Fruit fly (Drosophila melanogaster) whole organism, embryonic: ENCODE data around the gene CG11562.

ENCODE experiments used
- B-H2 ChIP-seq: fragments of 200-800 bp; sonication (Bioruptor generic); optimal IDR thresholded peaks from 2 replicates; lab custom pipeline; 2018; ENCODE audit warnings: missing biosample characterization, mild to moderate bottlenecking, missing genetic modification characterization
- Bdp1 ChIP-seq: fragments of 200-800 bp; sonication (Bioruptor generic); optimal IDR thresholded peaks from 3 replicates; lab custom pipeline; 2016; ENCODE audit warnings: missing biosample characterization, missing genetic modification characterization
- CG10462 ChIP-seq: fragments of 200-800 bp; sonication (Bioruptor generic); optimal IDR thresholded peaks from 2 replicates; lab custom pipeline; 2016; ENCODE audit warnings: missing biosample characterization, missing genetic modification characterization
- CG11093 ChIP-seq: fragments of 200-800 bp; sonication (Bioruptor generic); IDR thresholded peaks from 3 replicates; pipeline ENCODE4 v1.3.6; 2022; ENCODE audit warnings: missing biosample characterization, missing genetic modification characterization
- CG11504 ChIP-seq: fragments of 200-800 bp; sonication (Bioruptor generic); optimal IDR thresholded peaks from 3 replicates; lab custom pipeline; 2019; ENCODE audit warnings: missing biosample characterization, mild to moderate bottlenecking, missing genetic modification characterization, moderate library complexity
- CG12219 ChIP-seq: fragments of 200-800 bp; sonication (Bioruptor generic); optimal IDR thresholded peaks from 3 replicates; lab custom pipeline; 2018; ENCODE audit warnings: missing biosample characterization, mild to moderate bottlenecking, missing genetic modification characterization
- CG12659 ChIP-seq: fragments of 200-800 bp; sonication (Bioruptor generic); optimal IDR thresholded peaks from 3 replicates; lab custom pipeline; 2017; ENCODE audit warnings: mild to moderate bottlenecking, missing biosample characterization, missing genetic modification reagents, missing genetic modification characterization
- CG13424 ChIP-seq: fragments of 200-800 bp; sonication (Bioruptor generic); optimal IDR thresholded peaks from 2 replicates; lab custom pipeline; 2019; ENCODE audit warnings: missing biosample characterization, mild to moderate bottlenecking, missing genetic modification characterization, moderate library complexity
- CG13775 ChIP-seq: fragments of 200-800 bp; sonication (Bioruptor generic); optimal IDR thresholded peaks from 3 replicates; lab custom pipeline; 2017; ENCODE audit warnings: missing biosample characterization, mild to moderate bottlenecking, missing genetic modification characterization
- CG14860 ChIP-seq: fragments of 200-800 bp; sonication (Bioruptor generic); IDR thresholded peaks from 3 replicates; pipeline ENCODE4 v1.3.6; 2022; ENCODE audit warnings: missing biosample characterization, missing genetic modification characterization; ENCODE audit not compliant: partially characterized antibody
- CG15601 ChIP-seq: fragments of 200-800 bp; sonication (Bioruptor generic); optimal IDR thresholded peaks from 3 replicates; lab custom pipeline; 2019; ENCODE audit warnings: missing biosample characterization, mild to moderate bottlenecking, missing genetic modification characterization, moderate library complexity
- CG18764 ChIP-seq: fragments of 200-800 bp; sonication (Bioruptor generic); optimal IDR thresholded peaks from 3 replicates; lab custom pipeline; 2016; ENCODE audit warnings: missing biosample characterization, missing genetic modification characterization
- CG3995 ChIP-seq: fragments of 200-800 bp; sonication (Bioruptor generic); optimal IDR thresholded peaks from 3 replicates; lab custom pipeline; 2016; ENCODE audit warnings: missing biosample characterization, missing genetic modification characterization
- CG8281 ChIP-seq: fragments of 200-800 bp; sonication (Bioruptor generic); optimal IDR thresholded peaks from 2 replicates; lab custom pipeline; 2018; ENCODE audit warnings: missing biosample characterization, mild to moderate bottlenecking, missing genetic modification characterization, moderate library complexity
- D19B ChIP-seq: fragments of 200-800 bp; sonication (Bioruptor generic); optimal IDR thresholded peaks from 2 replicates; lab custom pipeline; 2017; ENCODE audit warnings: missing biosample characterization, mild to moderate bottlenecking, missing genetic modification characterization
- Doc2 ChIP-seq: fragments of 200-800 bp; sonication (Bioruptor generic); IDR thresholded peaks from 2 replicates; pipeline ENCODE4 v1.3.6; 2022; ENCODE audit warnings: missing biosample characterization, missing genetic modification characterization
- Doc3 ChIP-seq: fragments of 200-800 bp; sonication (Bioruptor generic); IDR thresholded peaks from 3 replicates; pipeline ENCODE4 v1.3.6; 2022; ENCODE audit warnings: missing biosample characterization, missing genetic modification characterization; ENCODE audit not compliant: partially characterized antibody
- Dref ChIP-seq: fragments of 200-800 bp; sonication (Bioruptor generic); IDR thresholded peaks from 2 replicates; pipeline ENCODE4 v1.3.6; 2022; ENCODE audit warnings: missing biosample characterization, missing genetic modification characterization
- Ets65A ChIP-seq: fragments of 200-800 bp; sonication (Bioruptor generic); peaks from one replicate; lab custom pipeline; 2016; ENCODE audit warnings: missing biosample characterization, missing genetic modification characterization
- HLH4C ChIP-seq: fragments of 200-800 bp; sonication (Bioruptor generic); IDR thresholded peaks from 3 replicates; pipeline ENCODE4 v1.3.6; 2022; ENCODE audit warnings: missing biosample characterization, missing genetic modification characterization; ENCODE audit not compliant: partially characterized antibody
- Hr39 ChIP-seq: fragments of >200 bp; optimal IDR thresholded peaks from 2 replicates; lab custom pipeline; 2017
- Meics ChIP-seq: fragments of 200-800 bp; sonication (Bioruptor generic); optimal IDR thresholded peaks from 2 replicates; lab custom pipeline; 2017; ENCODE audit warnings: missing biosample characterization, mild to moderate bottlenecking, missing genetic modification characterization
- Poxn ChIP-seq: fragments of 200-800 bp; sonication (Bioruptor generic); IDR thresholded peaks from 2 replicates; pipeline ENCODE4 v1.3.6; 2022; ENCODE audit warnings: missing biosample characterization, missing genetic modification characterization
- Sry-β ChIP-seq: fragments of 200-800 bp; sonication (Bioruptor generic); optimal IDR thresholded peaks from 2 replicates; lab custom pipeline; 2018; ENCODE audit warnings: missing biosample characterization, mild to moderate bottlenecking, missing genetic modification characterization, moderate library complexity
- bab2 ChIP-seq: fragments of 200-800 bp; sonication (Bioruptor generic); optimal IDR thresholded peaks from 2 replicates; lab custom pipeline; 2016; ENCODE audit warnings: missing biosample characterization, missing genetic modification characterization
- bowl ChIP-seq: fragments of 200-800 bp; sonication (Bioruptor generic); IDR thresholded peaks from 2 replicates; pipeline ENCODE4 v1.3.6; 2022; ENCODE audit warnings: missing biosample characterization, missing genetic modification characterization
- dmrt11E ChIP-seq: fragments of 200-800 bp; sonication (Bioruptor generic); optimal IDR thresholded peaks from 3 replicates; lab custom pipeline; 2018; ENCODE audit warnings: missing biosample characterization, mild to moderate bottlenecking, missing genetic modification characterization, moderate library complexity
- dpn ChIP-seq, 2 experiments: fragments of 200-800 bp; sonication (Bioruptor generic); optimal IDR thresholded peaks; 3 replicates each; lab custom pipeline; 2016; ENCODE audit warnings: missing biosample characterization in 2 of 2, missing genetic modification characterization in 2 of 2
- grau ChIP-seq: fragments of 200-800 bp; optimal IDR thresholded peaks from 3 replicates; lab custom pipeline; 2019; ENCODE audit warnings: missing biosample characterization, mild to moderate bottlenecking, missing genetic modification characterization, moderate library complexity
- gro ChIP-seq: fragments of 200-800 bp; sonication (Bioruptor generic); optimal IDR thresholded peaks from 2 replicates; lab custom pipeline; 2016; ENCODE audit warnings: missing biosample characterization, missing genetic modification characterization
- hb ChIP-seq: fragments of 200-800 bp; sonication (Bioruptor generic); IDR thresholded peaks from 3 replicates; pipeline ENCODE4 v1.3.6; 2022; ENCODE audit warnings: missing biosample characterization, missing genetic modification characterization; ENCODE audit not compliant: partially characterized antibody
- hbn ChIP-seq: fragments of 200-800 bp; sonication (Bioruptor generic); IDR thresholded peaks from 2 replicates; pipeline ENCODE4 v1.3.6; 2022; ENCODE audit warnings: missing biosample characterization, missing genetic modification characterization; ENCODE audit not compliant: partially characterized antibody
- kah ChIP-seq: fragments of 200-800 bp; sonication (Bioruptor generic); optimal IDR thresholded peaks from 2 replicates; lab custom pipeline; 2018; ENCODE audit warnings: missing biosample characterization, mild to moderate bottlenecking, missing genetic modification characterization
- klu ChIP-seq: fragments of 200-800 bp; sonication (Bioruptor generic); IDR thresholded peaks from 2 replicates; pipeline ENCODE4 v1.3.6; 2022; ENCODE audit warnings: missing biosample characterization, missing genetic modification characterization
- maf-S ChIP-seq: fragments of 200-800 bp; sonication (Bioruptor generic); optimal IDR thresholded peaks from 2 replicates; lab custom pipeline; 2016; ENCODE audit warnings: missing biosample characterization, missing genetic modification characterization
- nmo ChIP-seq: fragments of 200-800 bp; sonication (Bioruptor generic); optimal IDR thresholded peaks from 2 replicates; lab custom pipeline; 2018; ENCODE audit warnings: missing biosample characterization, mild to moderate bottlenecking, missing genetic modification characterization, moderate library complexity
- phol ChIP-seq: fragments of 200-800 bp; sonication (Bioruptor generic); optimal IDR thresholded peaks from 3 replicates; lab custom pipeline; 2018; ENCODE audit warnings: missing biosample characterization, mild to moderate bottlenecking, missing genetic modification characterization, moderate library complexity
- run ChIP-seq: fragments of 200-800 bp; sonication (Bioruptor generic); optimal IDR thresholded peaks from 3 replicates; lab custom pipeline; 2018; ENCODE audit warnings: missing biosample characterization, mild to moderate bottlenecking, missing genetic modification characterization
- twi ChIP-seq: fragments of 200-800 bp; optimal IDR thresholded peaks from 2 replicates; lab custom pipeline; 2019; ENCODE audit warnings: missing biosample characterization, mild to moderate bottlenecking, missing genetic modification characterization, moderate library complexity
- unc-4 ChIP-seq: fragments of 200-800 bp; sonication (Bioruptor generic); IDR thresholded peaks from 2 replicates; pipeline ENCODE4 v1.3.6; 2022; ENCODE audit warnings: missing biosample characterization, missing genetic modification characterization; ENCODE audit not compliant: partially characterized antibody
- wek ChIP-seq: fragments of 200-800 bp; sonication (Bioruptor generic); optimal IDR thresholded peaks from 3 replicates; lab custom pipeline; 2018; ENCODE audit warnings: missing biosample characterization, mild to moderate bottlenecking, missing genetic modification characterization, moderate library complexity

Gene CG11562

dm6 chr2L:273603-274002 lies 18.6 kb upstream of the CG11562 start, which contains the start of the genes mbm and CG11555 (continued):
- TF ChIP-seq nmo (GFP tag; lab: Kevin White, UChicago) (peak; percentile 42), Hr39 (lab: Kevin White, UChicago) (no peak), CG13775 (GFP tag; lab: Kevin White, UChicago) (peak; percentile 34), hbn (0 out of 2 replicates have a peak, but pooled peaks have one; percentile 24), dmrt11E (tag; lab: Kevin White, UChicago) (peak; percentile 38), wek (GFP tag; lab: Kevin White, UChicago) (no peak), Bdp1 (no peak), grau (peak; percentile 60), run (tag; lab: Kevin White, UChicago) (peak; percentile 36), phol (tag; lab: Kevin White, UChicago) (peak; percentile 56), CG11093 (GFP tag; lab: Robert Waterston, UW) (no peak), Doc3 (GFP tag; lab: Robert Waterston, UW) (peak; percentile 61), Meics (GFP tag; lab: Kevin White, UChicago) (peak; percentile 40), HLH4C (GFP tag; lab: Robert Waterston, UW) (peak; percentile 50), CG12219 (no peak), CG18764 (GFP tag; lab: Kevin White, UChicago) (no peak), CG8281 (no peak), CG3995 (GFP tag; lab: Kevin White, UChicago) (peak; percentile 46), Poxn (GFP tag; lab: Robert Waterston, UW) (no peak), B-H2 (GFP tag; lab: Kevin White, UChicago) (peak; percentile 56), gro (no peak), klu (GFP tag; lab: Robert Waterston, UW) (no peak), Doc2 (no peak), D19B (GFP tag; lab: Kevin White, UChicago) (no peak), kah (GFP tag; lab: Kevin White, UChicago) (peak; percentile 14), bab2 (no peak), CG14860 (GFP tag; lab: Robert Waterston, UW) (peak; percentile 32; the same call in 1 of the 3 replicates), bowl (GFP tag; lab: Robert Waterston, UW) (no peak), CG15601 (tag; lab: Kevin White, UChicago) (peak; percentile 34), CG13424 (tag; lab: Kevin White, UChicago) (peak; percentile 48), Ets65A (GFP tag; lab: Kevin White, UChicago) (no peak), CG10462 (GFP tag; lab: Kevin White, UChicago) (no peak), dpn (GFP tag; optimal IDR thresholded peaks at IDR 0.05; lab: Kevin White, UChicago) (peak in 1 of 2 experiments; percentile 19), maf-S (GFP tag; lab: Kevin White, UChicago) (no peak), CG11504 (tag; lab: Kevin White, UChicago) (peak; percentile 49), hb (peak; percentile 51; the same call in 1 of the 3 replicates), Dref (GFP tag; lab: Robert Waterston, UW) (peak; percentile 70), unc-4 (peak; percentile 70; the same call in 1 of the 2 replicates), twi (tag; lab: Kevin White, UChicago) (peak; percentile 44), CG12659 (peak; percentile 45), Sry-β (GFP tag; lab: Kevin White, UChicago) (peak; percentile 98)
- TF ChIP-seq, all 482 proteins: peak for 92
